Worm (Caenorhabditis elegans) whole organism, L1 larva: ENCODE results near the gene F44E2.6.

Experiments used
- C04F5.9 ChIP-seq: sonication (generic microtip); optimal IDR thresholded peaks from 2 replicates; lab custom pipeline; 2016; ENCODE audit warnings: missing genetic modification characterization, missing compliant biosample characterization
- Y116A8C.19 ChIP-seq: sonication (generic microtip); optimal IDR thresholded peaks from 2 replicates; lab custom pipeline; 2016; ENCODE audit warnings: missing compliant biosample characterization, missing genetic modification characterization, borderline replicate concordance
- aha-1 ChIP-seq: fragments of 150-350 bp; optimal IDR thresholded peaks from 2 replicates; lab custom pipeline; 2014; ENCODE audit warnings: missing biosample characterization, missing genetic modification characterization
- aly-2 ChIP-seq: fragments of 150-350 bp; optimal IDR thresholded peaks from 2 replicates; lab custom pipeline; 2014; ENCODE audit warnings: missing biosample characterization, missing genetic modification characterization
- ama-1 ChIP-seq: fragments of 150-350 bp; optimal IDR thresholded peaks from 2 replicates; lab custom pipeline; 2014
- ceh-63 ChIP-seq: fragments of 200-800 bp; sonication (Bioruptor generic); optimal IDR thresholded peaks from 2 replicates; lab custom pipeline; 2018; ENCODE audit warnings: mild to moderate bottlenecking, missing genetic modification characterization, missing compliant biosample characterization
- ceh-90 ChIP-seq: sonication (generic microtip); optimal IDR thresholded peaks from 2 replicates; lab custom pipeline; 2016; ENCODE audit warnings: missing genetic modification characterization, missing compliant biosample characterization
- ces-1 ChIP-seq: fragments of 150-350 bp; optimal IDR thresholded peaks from 2 replicates; lab custom pipeline; 2014; ENCODE audit warnings: missing biosample characterization, missing genetic modification reagents, missing genetic modification characterization
- dpl-1 ChIP-seq, 3 experiments: fragments of 150-350 bp in 2 of 3; sonication (generic microtip) in 1 of 3; optimal IDR thresholded peaks; 2 replicates each; lab custom pipeline; 2014 to 2017; ENCODE audit warnings: missing biosample characterization in 3 of 3, missing genetic modification characterization in 3 of 3, missing genetic modification reagents in 3 of 3
- dsc-1 ChIP-seq: sonication (generic microtip); optimal IDR thresholded peaks from 2 replicates; lab custom pipeline; 2016; ENCODE audit warnings: mild to moderate bottlenecking, missing genetic modification characterization, missing compliant biosample characterization
- egl-13 ChIP-seq: sonication (generic microtip); optimal IDR thresholded peaks from 2 replicates; lab custom pipeline; 2016; ENCODE audit warnings: missing genotype, missing genetic modification reagents, missing genetic modification characterization, missing compliant biosample characterization
- egl-27 ChIP-seq, 2 experiments: fragments of 150-350 bp in 1 of 2; sonication (generic microtip); optimal IDR thresholded peaks; 3 replicates each; lab custom pipeline; 2017 to 2018; ENCODE audit warnings: missing biosample characterization in 2 of 2, missing genetic modification characterization in 2 of 2, missing genetic modification reagents in 2 of 2
- ets-5 ChIP-seq: fragments of 200-800 bp; sonication (Bioruptor generic); IDR thresholded peaks from 2 replicates; pipeline ENCODE4 v1.3.6; 2022; ENCODE audit warnings: missing genetic modification characterization, missing compliant biosample characterization
- fkh-10 ChIP-seq: sonication (generic microtip); optimal IDR thresholded peaks from 2 replicates; lab custom pipeline; 2017; ENCODE audit warnings: missing biosample characterization, missing genetic modification reagents, missing genetic modification characterization
- fkh-4 ChIP-seq: sonication (generic microtip); optimal IDR thresholded peaks from 2 replicates; lab custom pipeline; 2016; ENCODE audit warnings: missing compliant biosample characterization, missing genetic modification characterization, borderline replicate concordance
- fkh-8 ChIP-seq: sonication (generic microtip); optimal IDR thresholded peaks from 2 replicates; lab custom pipeline; 2016; ENCODE audit warnings: mild to moderate bottlenecking, missing genetic modification characterization, missing compliant biosample characterization
- hlh-17 ChIP-seq: fragments of 200-800 bp; sonication (Bioruptor generic); optimal IDR thresholded peaks from 2 replicates; lab custom pipeline; 2018; ENCODE audit warnings: missing genetic modification characterization, mild to moderate bottlenecking, missing compliant biosample characterization, moderate library complexity, borderline replicate concordance
- hlh-4 ChIP-seq: sonication (generic microtip); optimal IDR thresholded peaks from 2 replicates; lab custom pipeline; 2016; ENCODE audit warnings: mild to moderate bottlenecking, missing genetic modification characterization, missing compliant biosample characterization
- hpl-2 ChIP-seq: fragments of 150-350 bp; optimal IDR thresholded peaks from 2 replicates; lab custom pipeline; 2014; ENCODE audit warnings: missing biosample characterization, missing genetic modification reagents, missing genetic modification characterization
- irx-1 ChIP-seq: sonication (generic microtip); optimal IDR thresholded peaks from 2 replicates; lab custom pipeline; 2016; ENCODE audit warnings: missing genetic modification characterization, missing compliant biosample characterization
- jun-1 ChIP-seq: fragments of 150-350 bp; optimal IDR thresholded peaks from 2 replicates; lab custom pipeline; 2014; ENCODE audit warnings: missing biosample characterization, missing genetic modification reagents, missing genetic modification characterization
- lin-14 ChIP-seq: fragments of 200-800 bp; sonication (Bioruptor generic); optimal IDR thresholded peaks from 2 replicates; lab custom pipeline; 2018; ENCODE audit warnings: mild to moderate bottlenecking, missing genetic modification characterization, moderate library complexity, missing compliant biosample characterization
- lin-15B ChIP-seq: fragments of 150-350 bp; sonication (generic microtip); optimal IDR thresholded peaks from 3 replicates; lab custom pipeline; 2014; ENCODE audit warnings: missing biosample characterization, missing genetic modification characterization
- lin-39 ChIP-seq: fragments of 150-350 bp; optimal IDR thresholded peaks from 2 replicates; lab custom pipeline; 2014; ENCODE audit warnings: missing biosample characterization, missing genetic modification reagents, missing genetic modification characterization
- lir-3 ChIP-seq: sonication (generic microtip); optimal IDR thresholded peaks from 2 replicates; lab custom pipeline; 2016; ENCODE audit warnings: mild to moderate bottlenecking, missing genetic modification characterization, moderate library complexity, missing compliant biosample characterization; ENCODE audit not compliant: poor library complexity
- lsy-2 ChIP-seq, 2 experiments: fragments of 150-350 bp; optimal IDR thresholded peaks; 2 replicates each; lab custom pipeline; 2014; ENCODE audit warnings: missing biosample characterization in 2 of 2, missing genetic modification characterization in 2 of 2
- mab-9 ChIP-seq: fragments of 200-800 bp; sonication (Bioruptor generic); IDR thresholded peaks from 2 replicates; pipeline ENCODE4 v1.3.6; 2022; ENCODE audit warnings: missing genetic modification reagents, missing genetic modification characterization, missing compliant biosample characterization
- mef-2 ChIP-seq: fragments of 150-350 bp; optimal IDR thresholded peaks from 2 replicates; lab custom pipeline; 2014; ENCODE audit warnings: missing biosample characterization, missing genetic modification characterization
- mep-1 ChIP-seq: fragments of 150-350 bp; optimal IDR thresholded peaks from 2 replicates; lab custom pipeline; 2014; ENCODE audit warnings: missing biosample characterization, missing genetic modification characterization
- nhr-19 ChIP-seq: fragments of 200-800 bp; sonication (Bioruptor generic); conservative IDR thresholded peaks from 2 replicates; pipeline ENCODE4 v1.3.6; 2022; ENCODE audit warnings: missing genetic modification characterization, missing compliant biosample characterization
- nhr-20 ChIP-seq: sonication (generic microtip); optimal IDR thresholded peaks from 2 replicates; lab custom pipeline; 2016; ENCODE audit warnings: mild to moderate bottlenecking, missing genetic modification characterization, missing compliant biosample characterization
- nhr-237 ChIP-seq: fragments of 150-350 bp; optimal IDR thresholded peaks from 2 replicates; lab custom pipeline; 2014; ENCODE audit warnings: missing biosample characterization, missing genetic modification characterization
- nhr-28 ChIP-seq: fragments of 150-350 bp; optimal IDR thresholded peaks from 2 replicates; lab custom pipeline; 2014; ENCODE audit warnings: missing biosample characterization, missing genetic modification characterization
- nhr-47 ChIP-seq: sonication (generic microtip); optimal IDR thresholded peaks from 2 replicates; lab custom pipeline; 2016; ENCODE audit warnings: mild to moderate bottlenecking, missing genetic modification characterization, moderate library complexity, missing compliant biosample characterization
- nhr-76 ChIP-seq: sonication (generic microtip); optimal IDR thresholded peaks from 2 replicates; lab custom pipeline; 2017; ENCODE audit warnings: missing biosample characterization, missing genetic modification characterization
- nhr-77 ChIP-seq: fragments of 150-350 bp; optimal IDR thresholded peaks from 2 replicates; lab custom pipeline; 2014; ENCODE audit warnings: missing biosample characterization, missing genetic modification characterization
- nhr-84 ChIP-seq: sonication (generic microtip); optimal IDR thresholded peaks from 2 replicates; lab custom pipeline; 2017; ENCODE audit warnings: missing biosample characterization, missing genetic modification characterization
- nhr-90 ChIP-seq: sonication (generic microtip); optimal IDR thresholded peaks from 2 replicates; lab custom pipeline; 2016; ENCODE audit warnings: mild to moderate bottlenecking, missing genetic modification characterization, missing compliant biosample characterization; ENCODE audit not compliant: poor library complexity
- pag-3 ChIP-seq: sonication (generic microtip); optimal IDR thresholded peaks from 2 replicates; lab custom pipeline; 2017; ENCODE audit warnings: missing genetic modification characterization, mild to moderate bottlenecking, missing compliant biosample characterization, antibody characterized with exemption, borderline replicate concordance; ENCODE audit not compliant: insufficient read depth
- pax-3 ChIP-seq: fragments of 200-800 bp; sonication (Bioruptor generic); optimal IDR thresholded peaks from 2 replicates; lab custom pipeline; 2018; ENCODE audit warnings: mild to moderate bottlenecking, missing genetic modification characterization, moderate library complexity, missing compliant biosample characterization
- pqm-1 ChIP-seq: sonication (generic microtip); optimal IDR thresholded peaks from 3 replicates; lab custom pipeline; 2017; ENCODE audit warnings: missing biosample characterization, missing genetic modification characterization
- skn-1 ChIP-seq: fragments of 150-350 bp; optimal IDR thresholded peaks from 2 replicates; lab custom pipeline; 2014; ENCODE audit warnings: missing biosample characterization, missing genetic modification characterization
- snpc-4 ChIP-seq: fragments of 150-350 bp; optimal IDR thresholded peaks from 2 replicates; lab custom pipeline; 2014; ENCODE audit warnings: missing biosample characterization, missing genetic modification characterization
- swsn-7 ChIP-seq: sonication (generic microtip); optimal IDR thresholded peaks from 2 replicates; lab custom pipeline; 2016; ENCODE audit warnings: missing genetic modification characterization, missing compliant biosample characterization
- tbx-2 ChIP-seq: sonication (generic microtip); optimal IDR thresholded peaks from 2 replicates; lab custom pipeline; 2016; ENCODE audit warnings: missing genetic modification characterization, missing compliant biosample characterization
- tlp-1 ChIP-seq: fragments of 150-350 bp; optimal IDR thresholded peaks from 2 replicates; lab custom pipeline; 2014; ENCODE audit warnings: missing biosample characterization, missing genetic modification characterization
- unc-130 ChIP-seq: fragments of 150-350 bp; optimal IDR thresholded peaks from 2 replicates; lab custom pipeline; 2017; ENCODE audit warnings: missing biosample characterization, missing genetic modification characterization, inconsistent platforms
- unc-30 ChIP-seq: sonication (generic microtip); optimal IDR thresholded peaks from 2 replicates; lab custom pipeline; 2017; ENCODE audit warnings: missing biosample characterization, missing genetic modification characterization
- unc-86 ChIP-seq: sonication (generic microtip); optimal IDR thresholded peaks from 2 replicates; lab custom pipeline; 2016; ENCODE audit warnings: missing genetic modification characterization, missing compliant biosample characterization
- xbp-1 ChIP-seq: sonication (generic microtip); optimal IDR thresholded peaks from 2 replicates; lab custom pipeline; 2016; ENCODE audit warnings: missing genetic modification characterization, missing compliant biosample characterization
- zag-1 ChIP-seq: fragments of 150-350 bp; optimal IDR thresholded peaks from 2 replicates; lab custom pipeline; 2014; ENCODE audit warnings: missing biosample characterization, missing genetic modification characterization
- zip-4 ChIP-seq: fragments of 200-800 bp; sonication (Bioruptor generic); optimal IDR thresholded peaks from 2 replicates; lab custom pipeline; 2018; ENCODE audit warnings: mild to moderate bottlenecking, missing genetic modification characterization, moderate library complexity, missing compliant biosample characterization
- ztf-4 ChIP-seq: fragments of 150-350 bp; optimal IDR thresholded peaks from 2 replicates; lab custom pipeline; 2014; ENCODE audit warnings: missing biosample characterization, missing genetic modification characterization

Gene F44E2.6

ce11 chrIII:8795595-8796141 lies 49.3 kb downstream of the F44E2.6 start:
- peak; percentile 92 for TF ChIP-seq skn-1
- TF ChIP-seq nhr-237 (tag; lab: Kevin White, UChicago) = peak; percentile 84
- TF ChIP-seq lin-39 (tag; lab: Kevin White, UChicago) = peak; percentile 89
- peak; percentile 91 for TF ChIP-seq nhr-90 (tag; lab: Kevin White, UChicago)
- TF ChIP-seq egl-13 = peak; percentile 98
- peak; percentile 94 for TF ChIP-seq xbp-1 (tag; lab: Kevin White, UChicago)
- peak; percentile 73 for TF ChIP-seq C04F5.9 (tag; lab: Kevin White, UChicago)
- TF ChIP-seq aly-2 (tag; lab: Kevin White, UChicago) = peak; percentile 90
- TF ChIP-seq hlh-17 = no peak
- TF ChIP-seq nhr-20 = peak; percentile 98
- peak; percentile 95 for TF ChIP-seq snpc-4 (tag; lab: Kevin White, UChicago)
- peak; percentile 69 for TF ChIP-seq ama-1 (lab: Kevin White, UChicago)
- TF ChIP-seq dpl-1 (GFP tag; optimal IDR thresholded peaks at IDR 0.05; lab: Kevin White, UChicago) = peak; percentile 69 to 74 (median 70)
- TF ChIP-seq fkh-4 = peak; percentile 52
- TF ChIP-seq unc-86 = peak; percentile 98
- TF ChIP-seq lsy-2 (tag; optimal IDR thresholded peaks at IDR 0.05; lab: Kevin White, UChicago) = peak; percentile 93 to 95
- TF ChIP-seq ztf-4 (tag; lab: Kevin White, UChicago) = peak; percentile 96
- TF ChIP-seq irx-1 (tag; lab: Kevin White, UChicago) = peak; percentile 94
- TF ChIP-seq ets-5 (GFP tag; lab: Robert Waterston, UW) = no peak
- TF ChIP-seq lir-3 (tag; lab: Kevin White, UChicago) = peak; percentile 88
- no peak for TF ChIP-seq Y116A8C.19 (tag; lab: Kevin White, UChicago)
- TF ChIP-seq mef-2 (tag; lab: Kevin White, UChicago) = peak; percentile 73
- no peak for TF ChIP-seq nhr-84 (tag; lab: Kevin White, UChicago)
- peak; percentile 96 for TF ChIP-seq nhr-19 (GFP tag; lab: Robert Waterston, UW)
- TF ChIP-seq fkh-10 (GFP tag; lab: Kevin White, UChicago) = peak; percentile 82
- TF ChIP-seq egl-27 (tag; optimal IDR thresholded peaks at IDR 0.05; lab: Kevin White, UChicago) = peak; percentile 93 to 97
- peak; percentile 79 for TF ChIP-seq mab-9 (GFP tag; lab: Robert Waterston, UW)
- TF ChIP-seq hlh-4 (tag; lab: Kevin White, UChicago) = no peak
- TF ChIP-seq pag-3 (tag; lab: Kevin White, UChicago) = peak; percentile 12
- peak; percentile 84 for TF ChIP-seq aha-1 (tag; lab: Kevin White, UChicago)
- peak; percentile 97 for TF ChIP-seq nhr-47
- peak; percentile 94 for TF ChIP-seq nhr-77 (tag; lab: Kevin White, UChicago)
- TF ChIP-seq lin-15B (tag; lab: Kevin White, UChicago) = no peak
- TF ChIP-seq swsn-7 (tag; lab: Kevin White, UChicago) = peak; percentile 97
- no peak for TF ChIP-seq ces-1 (GFP tag; lab: Kevin White, UChicago)
- peak; percentile 91 for TF ChIP-seq unc-130 (tag; lab: Kevin White, UChicago)
- no peak for TF ChIP-seq ceh-63 (GFP tag; lab: Kevin White, UChicago)
- TF ChIP-seq hpl-2 (GFP tag; lab: Kevin White, UChicago) = peak; percentile 78
- peak; percentile 77 for TF ChIP-seq zip-4
- peak; percentile 97 for TF ChIP-seq fkh-8
- TF ChIP-seq ceh-90 = no peak
- peak; percentile 90 for TF ChIP-seq pax-3 (tag; lab: Kevin White, UChicago)
- peak; percentile 97 for TF ChIP-seq jun-1
- TF ChIP-seq nhr-28 = peak; percentile 42
- TF ChIP-seq lin-14 (GFP tag; lab: Kevin White, UChicago) = peak; percentile 100
- TF ChIP-seq tlp-1 (tag; lab: Kevin White, UChicago) = no peak
- peak; percentile 83 for TF ChIP-seq nhr-76 (tag; lab: Kevin White, UChicago)
- peak; percentile 95 for TF ChIP-seq dsc-1 (tag; lab: Kevin White, UChicago)
- TF ChIP-seq pqm-1 (tag; lab: Kevin White, UChicago) = no peak
- no peak for TF ChIP-seq unc-30
- TF ChIP-seq zag-1 = peak; percentile 75
- peak; percentile 96 for TF ChIP-seq mep-1 (tag; lab: Kevin White, UChicago)
- TF ChIP-seq tbx-2 (tag; lab: Kevin White, UChicago) = peak; percentile 99
